Worm (Caenorhabditis elegans) whole organism, late embryonic: ENCODE data around the gene Y48A5A.3.
A peak's percentile ranks its signal among the peaks of the same experiment; 100 is the strongest.

ENCODE experiments used
- C08G9.2 ChIP-seq: sonication (generic microtip); optimal IDR thresholded peaks from 2 replicates; lab custom pipeline; 2016; ENCODE audit warnings: mild to moderate bottlenecking, missing genetic modification characterization, moderate library complexity, missing compliant biosample characterization
- C38D4.7 ChIP-seq: fragments of 200-800 bp; sonication (Bioruptor generic); optimal IDR thresholded peaks from 2 replicates; lab custom pipeline; 2018; ENCODE audit warnings: mild to moderate bottlenecking, missing genetic modification characterization, moderate library complexity, missing compliant biosample characterization
- F13H6.1 ChIP-seq: sonication (generic microtip); optimal IDR thresholded peaks from 2 replicates; lab custom pipeline; 2016; ENCODE audit warnings: missing genetic modification characterization, missing compliant biosample characterization
- K09A11.1 ChIP-seq: sonication (generic microtip); optimal IDR thresholded peaks from 2 replicates; lab custom pipeline; 2017; ENCODE audit warnings: antibody characterized with exemption, mild to moderate bottlenecking, missing genetic modification characterization, missing compliant biosample characterization; ENCODE audit not compliant: insufficient read depth
- ceh-18 ChIP-seq: sonication (generic microtip); optimal IDR thresholded peaks from 2 replicates; lab custom pipeline; 2016; ENCODE audit warnings: missing genetic modification characterization, missing compliant biosample characterization
- ceh-19 ChIP-seq: fragments of 200-800 bp; sonication (Bioruptor generic); optimal IDR thresholded peaks from 2 replicates; lab custom pipeline; 2018; ENCODE audit warnings: mild to moderate bottlenecking, missing genetic modification characterization, missing compliant biosample characterization
- ceh-24 ChIP-seq: sonication (generic microtip); optimal IDR thresholded peaks from 2 replicates; lab custom pipeline; 2016; ENCODE audit warnings: mild to moderate bottlenecking, missing genetic modification characterization, missing compliant biosample characterization
- ceh-30 ChIP-seq: fragments of 150-350 bp; optimal IDR thresholded peaks from 2 replicates; lab custom pipeline; 2014; ENCODE audit warnings: missing biosample characterization, missing genetic modification characterization
- ceh-45 ChIP-seq: fragments of 200-800 bp; sonication (Bioruptor generic); IDR thresholded peaks from 2 replicates; pipeline ENCODE4 v1.3.6; 2022; ENCODE audit warnings: missing genetic modification reagents, missing genetic modification characterization, missing compliant biosample characterization
- ceh-48 ChIP-seq: sonication (generic microtip); optimal IDR thresholded peaks from 2 replicates; lab custom pipeline; 2016; ENCODE audit warnings: missing genetic modification characterization, inconsistent platforms, missing compliant biosample characterization
- ceh-6 ChIP-seq: fragments of 200-800 bp; sonication (Bioruptor generic); optimal IDR thresholded peaks from 2 replicates; lab custom pipeline; 2018; ENCODE audit warnings: mild to moderate bottlenecking, missing genetic modification characterization, missing compliant biosample characterization
- ceh-9 ChIP-seq: sonication (generic microtip); optimal IDR thresholded peaks from 2 replicates; lab custom pipeline; 2016; ENCODE audit warnings: mild to moderate bottlenecking, missing genetic modification characterization, inconsistent platforms, missing compliant biosample characterization
- dmd-4 ChIP-seq: sonication (generic microtip); optimal IDR thresholded peaks from 2 replicates; lab custom pipeline; 2016; ENCODE audit warnings: borderline replicate concordance, missing genetic modification characterization, missing compliant biosample characterization
- dve-1 ChIP-seq: sonication (generic microtip); optimal IDR thresholded peaks from 2 replicates; lab custom pipeline; 2017; ENCODE audit warnings: antibody characterized with exemption, mild to moderate bottlenecking, missing genetic modification characterization, missing compliant biosample characterization
- elt-2 ChIP-seq: sonication (generic microtip); optimal IDR thresholded peaks from 2 replicates; lab custom pipeline; 2016; ENCODE audit warnings: missing genetic modification reagents, missing genetic modification characterization, missing compliant biosample characterization
- elt-4 ChIP-seq: sonication (generic microtip); optimal IDR thresholded peaks from 2 replicates; lab custom pipeline; 2016; ENCODE audit warnings: missing genetic modification characterization, missing compliant biosample characterization
- fkh-10 ChIP-seq: fragments of 150-350 bp; optimal IDR thresholded peaks from 2 replicates; lab custom pipeline; 2014; ENCODE audit warnings: missing biosample characterization, missing genetic modification reagents, missing genetic modification characterization
- hlh-30 ChIP-seq: sonication (generic microtip); optimal IDR thresholded peaks from 2 replicates; lab custom pipeline; 2017; ENCODE audit warnings: antibody characterized with exemption, missing genetic modification characterization, missing compliant biosample characterization; ENCODE audit not compliant: insufficient read depth
- hlh-8 ChIP-seq: sonication (generic microtip); optimal IDR thresholded peaks from 2 replicates; lab custom pipeline; 2016; ENCODE audit warnings: missing genotype, missing genetic modification characterization, missing compliant biosample characterization
- npax-4 ChIP-seq: sonication (generic microtip); optimal IDR thresholded peaks from 2 replicates; lab custom pipeline; 2016; ENCODE audit warnings: missing genetic modification characterization, missing compliant biosample characterization
- odd-2 ChIP-seq: sonication (generic microtip); optimal IDR thresholded peaks from 2 replicates; lab custom pipeline; 2017; ENCODE audit warnings: antibody characterized with exemption, mild to moderate bottlenecking, missing genetic modification characterization, missing compliant biosample characterization
- pag-3 ChIP-seq: sonication (generic microtip); optimal IDR thresholded peaks from 2 replicates; lab custom pipeline; 2016; ENCODE audit warnings: missing compliant biosample characterization, missing genetic modification characterization, borderline replicate concordance
- pha-4 ChIP-seq: fragments of 150-350 bp; optimal IDR thresholded peaks from 2 replicates; lab custom pipeline; 2018; ENCODE audit warnings: missing biosample characterization, missing genetic modification reagents, missing genetic modification characterization
- pqm-1 ChIP-seq: sonication (generic microtip); optimal IDR thresholded peaks from 2 replicates; lab custom pipeline; 2016; ENCODE audit warnings: missing genetic modification characterization, missing compliant biosample characterization
- ref-2 ChIP-seq: sonication (generic microtip); optimal IDR thresholded peaks from 2 replicates; lab custom pipeline; 2016; ENCODE audit warnings: missing genetic modification characterization, missing compliant biosample characterization
- sdc-2 ChIP-seq: sonication (generic microtip); optimal IDR thresholded peaks from 2 replicates; lab custom pipeline; 2016; ENCODE audit warnings: missing genotype, missing genetic modification characterization, missing compliant biosample characterization
- sox-2 ChIP-seq: fragments of 200-800 bp; sonication (Bioruptor generic); IDR thresholded peaks from 2 replicates; pipeline ENCODE4 v1.3.6; 2022; ENCODE audit warnings: missing genetic modification reagents, missing genetic modification characterization, missing compliant biosample characterization
- sox-4 ChIP-seq: sonication (generic microtip); optimal IDR thresholded peaks from 2 replicates; lab custom pipeline; 2017; ENCODE audit warnings: mild to moderate bottlenecking, missing genetic modification characterization, inconsistent platforms, missing compliant biosample characterization
- tbx-2 ChIP-seq: sonication (generic microtip); optimal IDR thresholded peaks from 2 replicates; lab custom pipeline; 2016; ENCODE audit warnings: missing genetic modification characterization, missing compliant biosample characterization
- tbx-7 ChIP-seq: sonication (generic microtip); optimal IDR thresholded peaks from 2 replicates; lab custom pipeline; 2016; ENCODE audit warnings: missing genotype, missing genetic modification characterization, missing compliant biosample characterization
- unc-3 ChIP-seq, 2 experiments: fragments of 200-800 bp in 1 of 2; sonication (Bioruptor generic) in 1 of 2; sonication (generic microtip) in 1 of 2; conservative IDR thresholded peaks in 1 of 2; optimal IDR thresholded peaks in 1 of 2; 2 replicates each; pipeline versions ENCODE4 v1.3.6 to Lab custom; 2016 to 2022; ENCODE audit warnings: missing compliant biosample characterization in 2 of 2, missing genetic modification characterization in 2 of 2, missing genetic modification reagents in 1 of 2
- unc-42 ChIP-seq: sonication (generic microtip); optimal IDR thresholded peaks from 2 replicates; lab custom pipeline; 2016; ENCODE audit warnings: missing genotype, missing genetic modification characterization, missing compliant biosample characterization
- unc-55 ChIP-seq: sonication (generic microtip); optimal IDR thresholded peaks from 2 replicates; lab custom pipeline; 2017; ENCODE audit warnings: missing biosample characterization, missing genetic modification reagents, missing genetic modification characterization
- unc-86 ChIP-seq: sonication (generic microtip); optimal IDR thresholded peaks from 2 replicates; lab custom pipeline; 2016; ENCODE audit warnings: missing genetic modification characterization, missing compliant biosample characterization
- zip-5 ChIP-seq: sonication (generic microtip); optimal IDR thresholded peaks from 2 replicates; lab custom pipeline; 2016; ENCODE audit warnings: missing genetic modification characterization, missing compliant biosample characterization
- ztf-16 ChIP-seq: sonication (generic microtip); optimal IDR thresholded peaks from 2 replicates; lab custom pipeline; 2017; ENCODE audit warnings: missing genetic modification characterization, missing compliant biosample characterization

Y48A5A.3 gene

DNA sequence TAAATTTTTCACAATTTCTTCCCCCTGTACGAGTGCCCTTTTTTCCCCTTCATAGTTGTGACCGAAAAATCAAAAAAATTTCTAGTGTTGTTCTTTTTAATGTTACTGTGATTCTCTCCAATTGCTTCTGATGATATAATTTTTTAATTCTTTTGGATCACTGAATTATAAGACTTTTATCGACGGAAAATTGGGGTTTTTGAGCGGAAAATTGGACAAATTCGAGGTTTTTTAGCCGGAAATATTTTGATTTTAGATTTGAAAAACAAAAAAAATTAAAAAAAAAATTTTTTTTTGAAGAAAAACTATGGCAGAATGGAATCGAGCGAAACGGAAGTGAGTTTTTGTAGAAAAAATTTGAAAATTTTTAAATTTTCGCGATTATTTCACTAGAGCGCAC lies 21.6 kb upstream of the Y48A5A.3 start, which contains the start of gene tsen-54:
Gene tsen-54 (plus strand): TSS at position 301 of the 400 bp plus-strand sequence.
- TF ChIP-seq hlh-30 (tag; lab: Kevin White, UChicago) (no peak), ztf-16 (no peak), ref-2 (tag; lab: Kevin White, UChicago) (no peak), pqm-1 (tag; lab: Kevin White, UChicago) (no peak), unc-86 (no peak), ceh-24 (tag; lab: Kevin White, UChicago) (no peak)
- TF ChIP-seq, all 69 proteins: peak for 0

DNA sequence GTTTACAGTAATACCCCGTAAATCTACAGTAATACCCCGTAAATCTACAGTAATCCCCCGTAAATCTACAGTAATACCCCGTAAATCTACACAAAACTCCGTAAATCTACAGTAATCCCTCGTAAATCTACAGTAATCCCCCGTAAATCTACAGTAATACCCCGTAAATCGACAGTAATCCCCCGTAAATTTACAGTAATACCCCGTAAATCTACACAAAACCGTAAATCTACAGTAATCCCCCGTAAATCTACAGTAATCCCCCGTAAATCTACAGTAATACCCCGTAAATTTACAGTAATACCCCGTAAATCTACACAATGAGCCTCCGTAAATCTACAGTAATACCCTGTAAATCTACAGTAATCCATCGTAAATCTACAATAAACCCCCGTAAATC lies 19.7 kb upstream of the Y48A5A.3 start:
- peak; percentile 9 for TF ChIP-seq dve-1 (tag; lab: Kevin White, UChicago)

DNA sequence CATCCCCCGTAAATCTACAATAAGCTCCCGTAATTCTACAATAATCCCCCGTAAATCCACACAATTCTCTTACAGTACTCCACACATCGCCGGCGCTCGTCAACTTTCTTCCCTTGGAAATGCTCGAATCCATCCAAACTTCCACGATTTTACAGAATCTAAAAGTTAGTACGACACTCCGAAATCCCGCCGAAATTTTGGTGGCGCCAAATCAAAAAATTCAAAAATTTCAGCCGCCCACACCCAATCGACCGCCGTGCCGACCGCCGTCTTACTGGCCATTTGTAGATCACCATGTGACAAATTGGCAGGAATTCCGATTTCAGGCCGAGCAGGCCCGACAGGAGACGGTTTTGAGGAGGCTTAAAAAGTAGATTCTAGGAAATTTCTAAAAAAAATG lies 17.2 kb upstream of the Y48A5A.3 start:
- TF ChIP-seq ceh-18 (no peak), C38D4.7 (no peak), C08G9.2 (tag; lab: Kevin White, UChicago) (no peak), hlh-8 (tag; lab: Kevin White, UChicago) (no peak), ztf-16 (no peak), pha-4 (tag; lab: Kevin White, UChicago) (no peak), sdc-2 (tag; lab: Kevin White, UChicago) (no peak), ceh-48 (tag; lab: Kevin White, UChicago) (no peak), odd-2 (tag; lab: Kevin White, UChicago) (no peak), unc-3 (GFP tag; conservative IDR thresholded peaks at IDR 0.05; lab: Robert Waterston, UW) (no peak), unc-3 (tag; optimal IDR thresholded peaks at IDR 0.05; lab: Kevin White, UChicago) (no peak), fkh-10 (GFP tag; lab: Kevin White, UChicago) (no peak), unc-42 (tag; lab: Kevin White, UChicago) (no peak), ceh-45 (no peak), ceh-19 (GFP tag; lab: Kevin White, UChicago) (no peak), dmd-4 (tag; lab: Kevin White, UChicago) (no peak)

DNA sequence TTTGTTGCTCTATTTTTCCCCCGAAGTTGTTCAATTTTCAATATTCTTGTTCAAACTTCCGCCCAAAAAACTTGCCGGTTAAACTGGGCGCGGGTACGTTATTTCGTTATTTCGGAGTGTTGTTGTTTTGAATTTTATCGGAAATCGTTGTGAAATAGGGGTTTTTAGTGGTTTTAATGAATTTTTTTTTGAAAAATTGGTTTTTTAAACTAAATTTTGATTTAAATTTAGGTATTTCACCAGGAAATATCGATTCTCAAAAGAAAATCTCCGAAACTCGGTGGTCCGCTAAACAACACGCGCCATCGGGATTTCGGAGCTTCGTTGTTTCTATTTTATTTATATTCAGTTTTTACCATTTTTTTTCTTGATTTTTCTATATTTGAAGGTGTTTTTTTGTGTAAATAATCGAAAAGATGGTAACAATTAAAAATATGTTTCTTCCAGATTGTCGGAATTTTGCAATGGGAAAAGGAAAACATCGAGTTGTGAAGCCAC lies 16.4 kb upstream of the Y48A5A.3 start, which contains the start of gene F52C12.2:
Gene F52C12.2 (plus strand): TSS at position 448 of the 498 bp plus-strand sequence.
- TF ChIP-seq ceh-30 (tag; lab: Kevin White, UChicago) (no peak), pag-3 (tag; lab: Kevin White, UChicago) (no peak), zip-5 (tag; lab: Kevin White, UChicago) (no peak), elt-2 (tag; lab: Kevin White, UChicago) (peak; percentile 45), unc-42 (tag; lab: Kevin White, UChicago) (peak; percentile 63), ceh-48 (tag; lab: Kevin White, UChicago) (peak; percentile 5), unc-86 (peak; percentile 19), hlh-30 (tag; lab: Kevin White, UChicago) (no peak)
- TF ChIP-seq, all 69 proteins: peak for 4

DNA sequence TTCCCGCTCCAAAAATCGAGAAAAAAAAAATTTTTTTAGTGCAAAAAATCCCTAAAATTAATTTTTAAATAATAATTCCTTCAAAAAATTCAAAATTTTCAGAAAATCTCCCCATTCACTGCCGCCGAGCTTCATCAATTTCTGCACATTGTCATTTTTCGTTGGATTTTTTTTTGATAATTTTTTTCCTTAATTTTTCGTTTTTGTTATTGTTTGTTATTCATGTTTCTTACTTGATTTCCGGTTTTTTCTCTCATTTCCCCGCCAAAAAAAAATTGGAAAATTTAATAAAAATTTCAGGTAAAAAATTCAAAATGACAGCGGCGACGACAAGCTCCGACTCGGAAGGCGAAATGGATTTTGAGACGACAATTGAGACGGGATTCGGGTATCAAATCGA lies 13.1 kb upstream of the Y48A5A.3 start, which contains the start of gene F52C12.6:
Gene F52C12.6 (plus strand): TSS at position 301 of the 400 bp plus-strand sequence.
- no peak for TF ChIP-seq sox-4
- no peak for TF ChIP-seq K09A11.1
- TF ChIP-seq elt-4, result no peak
- TF ChIP-seq pag-3 (tag; lab: Kevin White, UChicago), result no peak
- no peak for TF ChIP-seq ceh-9 (tag; lab: Kevin White, UChicago)
- no peak for TF ChIP-seq ceh-6 (GFP tag; lab: Kevin White, UChicago)
- no peak for TF ChIP-seq tbx-7 (tag; lab: Kevin White, UChicago)
- TF ChIP-seq pha-4 (tag; lab: Kevin White, UChicago), result no peak
- no peak for TF ChIP-seq unc-55 (GFP tag; lab: Kevin White, UChicago)
- no peak for TF ChIP-seq F13H6.1 (tag; lab: Kevin White, UChicago)
- TF ChIP-seq tbx-2 (tag; lab: Kevin White, UChicago), result no peak
- no peak for TF ChIP-seq npax-4
- TF ChIP-seq ztf-16, result no peak
- no peak for TF ChIP-seq unc-86
- no peak for TF ChIP-seq C08G9.2 (tag; lab: Kevin White, UChicago)
- no peak for TF ChIP-seq sox-2
